Fruit fly (Drosophila melanogaster) whole organism, embryonic: Measurements from ENCODE around the gene ORY.
"Not testable (repeated sequence)": the region's sequence is repeated elsewhere in the genome, so short reads cannot be mapped to it uniquely, and the experiment has no call there.

Experiments
- Blimp-1 ChIP-seq: fragments of 200-800 bp; sonication (Bioruptor generic); optimal IDR thresholded peaks from 3 replicates; lab custom pipeline; 2018; ENCODE audit warnings: missing biosample characterization, missing genetic modification characterization, mild to moderate bottlenecking, moderate library complexity, missing genetic modification reagents
- CG10267 ChIP-seq: fragments of 200-800 bp; sonication (Bioruptor generic); optimal IDR thresholded peaks from 2 replicates; lab custom pipeline; 2018; ENCODE audit warnings: missing biosample characterization, mild to moderate bottlenecking, missing genetic modification characterization, moderate library complexity
- CG16863 ChIP-seq: fragments of 200-800 bp; sonication (Bioruptor generic); optimal IDR thresholded peaks from 3 replicates; lab custom pipeline; 2016; ENCODE audit warnings: missing biosample characterization, missing genetic modification characterization
- CG3163 ChIP-seq: fragments of 200-800 bp; sonication (Bioruptor generic); optimal IDR thresholded peaks from 3 replicates; lab custom pipeline; 2016; ENCODE audit warnings: missing biosample characterization, missing genetic modification characterization
- CG5953 ChIP-seq: fragments of 200-800 bp; sonication (Bioruptor generic); IDR thresholded peaks from 2 replicates; pipeline ENCODE4 v1.3.6; 2022; ENCODE audit warnings: missing biosample characterization, missing genetic modification characterization
- CG8924 ChIP-seq: fragments of 200-800 bp; optimal IDR thresholded peaks from 3 replicates; lab custom pipeline; 2019; ENCODE audit warnings: missing biosample characterization, mild to moderate bottlenecking, missing genetic modification characterization, moderate library complexity
- CG9727 ChIP-seq: fragments of 200-800 bp; sonication (Bioruptor generic); optimal IDR thresholded peaks from 3 replicates; lab custom pipeline; 2017; ENCODE audit warnings: missing biosample characterization, mild to moderate bottlenecking, missing genetic modification characterization
- CoRest ChIP-seq: fragments of 200-800 bp; sonication (Bioruptor generic); optimal IDR thresholded peaks from 3 replicates; lab custom pipeline; 2018; ENCODE audit warnings: missing biosample characterization, mild to moderate bottlenecking, missing genetic modification characterization, moderate library complexity
- Ets97D ChIP-seq: fragments of 200-800 bp; sonication (Bioruptor generic); optimal IDR thresholded peaks from 3 replicates; lab custom pipeline; 2016; ENCODE audit warnings: missing biosample characterization, missing genetic modification characterization
- Gug ChIP-seq: fragments of 200-800 bp; sonication (Bioruptor generic); IDR thresholded peaks from 4 replicates; pipeline ENCODE4 v1.3.6; 2022; ENCODE audit warnings: missing biosample characterization, missing genetic modification characterization
- NC2α ChIP-seq: fragments of 200-800 bp; sonication (Bioruptor generic); optimal IDR thresholded peaks from 2 replicates; lab custom pipeline; 2016; ENCODE audit warnings: missing biosample characterization, missing genetic modification characterization
- Spps ChIP-seq: fragments of 200-800 bp; sonication (Bioruptor generic); optimal IDR thresholded peaks from 2 replicates; lab custom pipeline; 2018; ENCODE audit warnings: missing biosample characterization, mild to moderate bottlenecking, missing genetic modification characterization
- chinmo ChIP-seq: fragments of 200-800 bp; sonication (Bioruptor generic); IDR thresholded peaks from 4 replicates; pipeline ENCODE4 v1.3.6; 2022; ENCODE audit warnings: missing biosample characterization, missing genetic modification characterization; ENCODE audit not compliant: partially characterized antibody
- knrl ChIP-seq: fragments of 200-800 bp; sonication (Bioruptor generic); IDR thresholded peaks from 3 replicates; pipeline ENCODE4 v1.3.6; 2022; ENCODE audit warnings: missing biosample characterization, missing genetic modification characterization; ENCODE audit not compliant: partially characterized antibody
- pan ChIP-seq, 4 experiments: fragments of >200 bp in 3 of 4; fragments of 200-800 bp in 1 of 4; sonication (Bioruptor generic) in 1 of 4; optimal IDR thresholded peaks in 3 of 4; IDR thresholded peaks in 1 of 4; 2 replicates each; pipeline versions ENCODE4 v1.3.6 to Lab custom; 2017 to 2022; ENCODE audit warnings: missing biosample characterization in 2 of 4, missing genetic modification characterization in 2 of 4, mixed read lengths in 1 of 4
- psq ChIP-seq: fragments of 200-800 bp; sonication (Bioruptor generic); optimal IDR thresholded peaks from 2 replicates; lab custom pipeline; 2017; ENCODE audit warnings: missing biosample characterization, missing genetic modification characterization
- sima ChIP-seq: fragments of 200-800 bp; sonication (Bioruptor generic); optimal IDR thresholded peaks from 2 replicates; lab custom pipeline; 2016; ENCODE audit warnings: missing biosample characterization, missing genetic modification characterization
- wdn ChIP-seq: fragments of 200-800 bp; sonication (Bioruptor generic); IDR thresholded peaks from 2 replicates; pipeline ENCODE4 v1.3.6; 2022; ENCODE audit warnings: missing biosample characterization, missing genetic modification characterization
- z ChIP-seq: fragments of 200-800 bp; sonication (Bioruptor generic); IDR thresholded peaks from 3 replicates; pipeline ENCODE4 v1.3.6; 2022; ENCODE audit warnings: missing biosample characterization, missing genetic modification characterization
- zen ChIP-seq: fragments of 200-800 bp; sonication (Bioruptor generic); optimal IDR thresholded peaks from 3 replicates; lab custom pipeline; 2018; ENCODE audit warnings: missing biosample characterization, mild to moderate bottlenecking, missing genetic modification characterization, moderate library complexity
- zf30C ChIP-seq: fragments of 200-800 bp; sonication (Bioruptor generic); optimal IDR thresholded peaks from 3 replicates; lab custom pipeline; 2018; ENCODE audit warnings: missing biosample characterization, mild to moderate bottlenecking, missing genetic modification characterization

ORY gene

dm6 chrY:3561445-3561844 is at the start of gene ORY:
Gene ORY (plus strand): TSS chrY:3561745.
- TF ChIP-seq CG16863, result no peak
- no peak for TF ChIP-seq zen (tag; lab: Kevin White, UChicago)
- no peak for TF ChIP-seq wdn (GFP tag; lab: Robert Waterston, UW)
- TF ChIP-seq chinmo (GFP tag; lab: Robert Waterston, UW), result no peak
- TF ChIP-seq Spps (tag; lab: Kevin White, UChicago), result no peak
- TF ChIP-seq knrl (GFP tag; lab: Robert Waterston, UW), result no peak
- TF ChIP-seq Ets97D (GFP tag; lab: Kevin White, UChicago), result no peak
- no peak for TF ChIP-seq zf30C (GFP tag; lab: Kevin White, UChicago)
- TF ChIP-seq pan (optimal IDR thresholded peaks at IDR 0.05; lab: Kevin White, UChicago), result no peak
- TF ChIP-seq pan (GFP tag; optimal IDR thresholded peaks at IDR 0.05 in 1 of 2, IDR thresholded peaks at IDR 0.05 in 1 of 2), result no peak
- no peak for TF ChIP-seq CG9727 (GFP tag; lab: Kevin White, UChicago)

dm6 chrY:3540622-3541021 is 20.9 kb upstream of the ORY start, which contains the start of gene Pp1-Y2:
Gene Pp1-Y2 (minus strand): TSS chrY:3540722.
- TF ChIP-seq psq, result no peak
- TF ChIP-seq CG5953 (GFP tag; lab: Robert Waterston, UW), result no peak
- TF ChIP-seq NC2α (GFP tag; lab: Kevin White, UChicago), result no peak
- no peak for TF ChIP-seq zen (tag; lab: Kevin White, UChicago)
- no peak for TF ChIP-seq z (GFP tag; lab: Robert Waterston, UW)
- TF ChIP-seq Gug (GFP tag; lab: Robert Waterston, UW), result no peak
- no peak for TF ChIP-seq Blimp-1 (GFP tag; lab: Kevin White, UChicago)
- no peak for TF ChIP-seq sima (GFP tag; lab: Kevin White, UChicago)
- no peak for TF ChIP-seq CG3163 (GFP tag; lab: Kevin White, UChicago)

- not testable (repeated sequence) for TF ChIP-seq CG10267 (tag; lab: Kevin White, UChicago); CG8924; CoRest (tag; lab: Kevin White, UChicago)
Observed at dm6 chrY:3649696-3650095, 88.2 kb downstream of the ORY start, which contains the start of gene CCY. Gene CCY (plus strand): TSS chrY:3649996.
